Fruit fly (Drosophila melanogaster): ENCODE results near the gene NijA.
A peak's percentile ranks its signal among the peaks of the same experiment; 100 is the strongest.

The NijA gene

DNA sequence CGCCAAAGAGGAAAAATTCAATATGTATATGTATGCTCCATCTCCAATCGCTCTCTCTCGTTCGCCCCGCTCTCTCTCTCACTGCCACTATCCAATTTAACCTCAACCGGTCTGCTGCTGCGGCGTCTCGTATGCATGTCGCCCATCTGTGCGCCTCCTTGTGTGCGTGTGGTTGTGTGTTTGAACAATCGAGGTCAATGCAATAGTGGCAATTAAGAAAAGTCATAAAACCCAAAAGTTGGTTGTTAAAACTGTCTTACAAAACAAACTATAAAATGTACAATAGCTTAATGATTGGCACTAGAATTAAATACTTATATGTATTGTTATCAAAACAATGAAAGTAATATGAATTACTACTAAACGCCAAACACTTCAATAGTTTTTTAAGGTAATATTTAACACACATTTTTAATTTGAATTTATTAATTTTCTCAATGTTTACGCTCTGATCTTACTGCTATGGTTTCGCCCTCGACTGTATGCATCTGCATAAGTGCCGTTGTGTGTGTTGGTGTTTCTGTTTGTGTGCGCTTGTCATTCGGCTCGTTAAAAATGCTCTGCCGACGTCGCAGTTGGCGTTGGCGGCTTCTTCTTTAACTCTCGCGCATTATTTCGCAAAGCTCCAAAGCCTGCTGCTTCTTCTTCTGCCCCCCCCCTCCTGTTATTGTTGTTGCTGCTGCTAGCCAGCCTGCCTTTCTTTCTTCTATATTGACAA lies 31.1 kb downstream of the NijA start (continued):
- peak; percentile 97 for TF ChIP-seq nau (GFP tag; optimal IDR thresholded peaks at IDR 0.05)
- peak; percentile 95 for TF ChIP-seq CG10147 (GFP tag; optimal IDR thresholded peaks at IDR 0.05)
- TF ChIP-seq NfI (GFP tag; optimal IDR thresholded peaks at IDR 0.05), result peak; percentile 97
- peak; percentile 99 for TF ChIP-seq CG7556 (GFP tag; optimal IDR thresholded peaks at IDR 0.05)
- peak; percentile 89 for TF ChIP-seq chn (GFP tag; optimal IDR thresholded peaks at IDR 0.05)
- TF ChIP-seq CG12236 (GFP tag; optimal IDR thresholded peaks at IDR 0.05), result peak; percentile 79
- peak; percentile 88 for TF ChIP-seq CG4854 (GFP tag; optimal IDR thresholded peaks at IDR 0.05)
- peak; percentile 19 for TF ChIP-seq CG4282 (GFP tag; optimal IDR thresholded peaks at IDR 0.05)
- peak; percentile 90 for TF ChIP-seq Nf-YB (GFP tag; optimal IDR thresholded peaks at IDR 0.05)
- TF ChIP-seq CG12769 (tag; optimal IDR thresholded peaks at IDR 0.05), result peak; percentile 92
- TF ChIP-seq MESR4 (GFP tag; optimal IDR thresholded peaks at IDR 0.05), result peak; percentile 45
- no peak for TF ChIP-seq sc (optimal IDR thresholded peaks at IDR 0.05)
- peak; percentile 95 for TF ChIP-seq sc (GFP tag; optimal IDR thresholded peaks at IDR 0.05)
- TF ChIP-seq CG10543 (GFP tag; optimal IDR thresholded peaks at IDR 0.05), result peak; percentile 97
- TF ChIP-seq CG7745 (tag; optimal IDR thresholded peaks at IDR 0.05), result peak; percentile 59
- peak; percentile 89 for TF ChIP-seq CG10274 (GFP tag; optimal IDR thresholded peaks at IDR 0.05)
- TF ChIP-seq Dref (GFP tag; IDR thresholded peaks at IDR 0.05), result no peak
- peak; percentile 91 for TF ChIP-seq abd-A (tag; optimal IDR thresholded peaks at IDR 0.05)
- peak; percentile 89 for TF ChIP-seq gce (GFP tag; IDR thresholded peaks at IDR 0.05)
- peak; percentile 96 for TF ChIP-seq lab (GFP tag; optimal IDR thresholded peaks at IDR 0.05)
- TF ChIP-seq slp2 (GFP tag; optimal IDR thresholded peaks at IDR 0.05), result peak; percentile 76
- peak; percentile 95 for TF ChIP-seq CG17568 (GFP tag; optimal IDR thresholded peaks at IDR 0.05)
- peak; percentile 95 for TF ChIP-seq fd3F (GFP tag; optimal IDR thresholded peaks at IDR 0.05)
- TF ChIP-seq ci (GFP tag; IDR thresholded peaks at IDR 0.05), result peak; percentile 88
- TF ChIP-seq twi (tag; optimal IDR thresholded peaks at IDR 0.05), result peak; percentile 99
- no peak for TF ChIP-seq lov (optimal IDR thresholded peaks at IDR 0.05)
- TF ChIP-seq lov (GFP tag; IDR thresholded peaks at IDR 0.05), result no peak
- TF ChIP-seq Bteb2 (GFP tag; optimal IDR thresholded peaks at IDR 0.05), result peak; percentile 86
- TF ChIP-seq Lim3 (GFP tag; IDR thresholded peaks at IDR 0.05), result 0 out of 2 replicates have a peak, but pooled peaks have one; percentile 57
- peak; percentile 96 for TF ChIP-seq CG1602 (GFP tag; optimal IDR thresholded peaks at IDR 0.05)
- TF ChIP-seq CG8944 (GFP tag; optimal IDR thresholded peaks at IDR 0.05), result peak; percentile 60
- TF ChIP-seq trh (GFP tag; optimal IDR thresholded peaks at IDR 0.05), result peak; percentile 90
- TF ChIP-seq CG12104 (GFP tag; optimal IDR thresholded peaks at IDR 0.05), result peak; percentile 98
- TF ChIP-seq Meics (GFP tag; optimal IDR thresholded peaks at IDR 0.05), result peak; percentile 97
- peak; percentile 92 for TF ChIP-seq CG13123 (GFP tag; optimal IDR thresholded peaks at IDR 0.05)
- TF ChIP-seq PHDP (tag; optimal IDR thresholded peaks at IDR 0.05), result peak; percentile 97
- no peak for TF ChIP-seq prd (optimal IDR thresholded peaks at IDR 0.05)
- peak; percentile 94 for TF ChIP-seq prd (GFP tag; IDR thresholded peaks at IDR 0.05)
- TF ChIP-seq CG10321 (GFP tag; IDR thresholded peaks at IDR 0.05), result peak; percentile 59; the same call in 1 of the 2 replicates
- TF ChIP-seq CG5953 (GFP tag; IDR thresholded peaks at IDR 0.05), result peak; percentile 65
- peak; percentile 86 for TF ChIP-seq CG14667 (GFP tag; IDR thresholded peaks at IDR 0.05)
- TF ChIP-seq CG3163 (GFP tag; optimal IDR thresholded peaks at IDR 0.05), result peak; percentile 33
- TF ChIP-seq Tbp (GFP tag; optimal IDR thresholded peaks at IDR 0.05), result no peak
- peak; percentile 97 for TF ChIP-seq bcd (GFP tag; optimal IDR thresholded peaks at IDR 0.05)
- peak; percentile 95 for TF ChIP-seq Dek (tag; optimal IDR thresholded peaks at IDR 0.05)
- peak; percentile 68 for TF ChIP-seq psq (GFP tag; optimal IDR thresholded peaks at IDR 0.05)
- TF ChIP-seq CG17385 (GFP tag; optimal IDR thresholded peaks at IDR 0.05), result peak; percentile 96
- TF ChIP-seq Lhr (GFP tag; optimal IDR thresholded peaks at IDR 0.05), result peak; percentile 96
- TF ChIP-seq CoRest (tag; optimal IDR thresholded peaks at IDR 0.05), result peak; percentile 99
- peak; percentile 88 for TF ChIP-seq exex (tag; optimal IDR thresholded peaks at IDR 0.05)
